Worm (Caenorhabditis elegans) whole organism, L2 larva: ENCODE data around the gene ida-1.

Experiments used
- F13H6.1 ChIP-seq: sonication (generic microtip); optimal IDR thresholded peaks from 2 replicates; lab custom pipeline; 2016; ENCODE audit warnings: missing genetic modification characterization, missing compliant biosample characterization
- R02D3.7 ChIP-seq: fragments of 150-350 bp; optimal IDR thresholded peaks from 2 replicates; lab custom pipeline; 2014; ENCODE audit warnings: missing biosample characterization, missing genetic modification characterization
- Y55F3AM.14 ChIP-seq: fragments of 200-800 bp; sonication (Bioruptor generic); optimal IDR thresholded peaks from 2 replicates; lab custom pipeline; 2018; ENCODE audit warnings: mild to moderate bottlenecking, missing genetic modification characterization, missing compliant biosample characterization
- ZK546.5 ChIP-seq: sonication (generic microtip); optimal IDR thresholded peaks from 2 replicates; lab custom pipeline; 2017; ENCODE audit warnings: missing biosample characterization, missing genetic modification characterization
- alr-1 ChIP-seq: fragments of 150-350 bp; optimal IDR thresholded peaks from 2 replicates; lab custom pipeline; 2014; ENCODE audit warnings: missing biosample characterization, missing genetic modification characterization
- aly-2 ChIP-seq: fragments of 150-350 bp; optimal IDR thresholded peaks from 2 replicates; lab custom pipeline; 2014; ENCODE audit warnings: missing biosample characterization, missing genetic modification characterization
- ama-1 ChIP-seq: fragments of 150-350 bp; optimal IDR thresholded peaks from 2 replicates; lab custom pipeline; 2018; ENCODE audit warnings: inconsistent platforms
- ceh-16 ChIP-seq: fragments of 150-350 bp; optimal IDR thresholded peaks from 2 replicates; lab custom pipeline; 2014; ENCODE audit warnings: missing biosample characterization, missing genetic modification characterization
- crh-2 ChIP-seq: sonication (generic microtip); optimal IDR thresholded peaks from 2 replicates; lab custom pipeline; 2017; ENCODE audit warnings: missing biosample characterization, missing genetic modification characterization
- egl-27 ChIP-seq: sonication (generic microtip); optimal IDR thresholded peaks from 3 replicates; lab custom pipeline; 2017; ENCODE audit warnings: missing biosample characterization, missing genetic modification reagents, missing genetic modification characterization
- elt-1 ChIP-seq: fragments of 150-350 bp; optimal IDR thresholded peaks from 2 replicates; lab custom pipeline; 2014; ENCODE audit warnings: missing biosample characterization, missing genetic modification characterization
- elt-3 ChIP-seq: sonication (generic microtip); optimal IDR thresholded peaks from 2 replicates; lab custom pipeline; 2017; ENCODE audit warnings: missing biosample characterization, missing genetic modification characterization
- fos-1 ChIP-seq: fragments of 150-350 bp; optimal IDR thresholded peaks from 2 replicates; lab custom pipeline; 2014; ENCODE audit warnings: missing biosample characterization, missing genetic modification characterization
- gmeb-1 ChIP-seq: fragments of 150-350 bp; optimal IDR thresholded peaks from 2 replicates; lab custom pipeline; 2014; ENCODE audit warnings: missing biosample characterization, missing genetic modification characterization
- lin-13 ChIP-seq: fragments of 150-350 bp; optimal IDR thresholded peaks from 2 replicates; lab custom pipeline; 2014; ENCODE audit warnings: missing biosample characterization, missing genetic modification reagents, missing genetic modification characterization
- lin-39 ChIP-seq: fragments of 150-350 bp; optimal IDR thresholded peaks from 2 replicates; lab custom pipeline; 2014; ENCODE audit warnings: missing biosample characterization, missing genetic modification reagents, missing genetic modification characterization
- lsy-2 ChIP-seq, 2 experiments: fragments of 150-350 bp in 1 of 2; sonication (generic microtip) in 1 of 2; optimal IDR thresholded peaks; 2 replicates each; lab custom pipeline; 2014 to 2017; ENCODE audit warnings: missing biosample characterization in 2 of 2, missing genetic modification characterization in 2 of 2
- mab-5 ChIP-seq: fragments of 150-350 bp; optimal IDR thresholded peaks from 2 replicates; lab custom pipeline; 2014; ENCODE audit warnings: missing biosample characterization, missing genetic modification characterization
- mbf-1 ChIP-seq: sonication (generic microtip); optimal IDR thresholded peaks from 2 replicates; lab custom pipeline; 2017; ENCODE audit warnings: missing biosample characterization, missing genetic modification characterization
- mdl-1 ChIP-seq, 2 experiments: fragments of 150-350 bp in 1 of 2; sonication (generic microtip) in 1 of 2; optimal IDR thresholded peaks; 2 replicates each; lab custom pipeline; 2017; ENCODE audit warnings: missing biosample characterization in 2 of 2, missing genetic modification characterization in 2 of 2
- nhr-10 ChIP-seq: sonication (generic microtip); optimal IDR thresholded peaks from 2 replicates; lab custom pipeline; 2017; ENCODE audit warnings: missing biosample characterization, missing genetic modification characterization
- nhr-11 ChIP-seq: fragments of 150-350 bp; optimal IDR thresholded peaks from 2 replicates; lab custom pipeline; 2014; ENCODE audit warnings: missing biosample characterization, missing genetic modification characterization
- nhr-129 ChIP-seq: fragments of 150-350 bp; optimal IDR thresholded peaks from 2 replicates; lab custom pipeline; 2014; ENCODE audit warnings: missing biosample characterization, missing genetic modification characterization
- nhr-21 ChIP-seq: fragments of 150-350 bp; optimal IDR thresholded peaks from 2 replicates; lab custom pipeline; 2014; ENCODE audit warnings: missing biosample characterization, missing genetic modification characterization
- nhr-23 ChIP-seq: fragments of 150-350 bp; optimal IDR thresholded peaks from 2 replicates; lab custom pipeline; 2014; ENCODE audit warnings: missing biosample characterization, missing genetic modification reagents, missing genetic modification characterization
- nhr-237 ChIP-seq: fragments of 150-350 bp; optimal IDR thresholded peaks from 2 replicates; lab custom pipeline; 2014; ENCODE audit warnings: missing biosample characterization, missing genetic modification characterization
- nhr-77 ChIP-seq: fragments of 150-350 bp; optimal IDR thresholded peaks from 2 replicates; lab custom pipeline; 2014; ENCODE audit warnings: missing biosample characterization, missing genetic modification characterization
- peb-1 ChIP-seq: fragments of 150-350 bp; optimal IDR thresholded peaks from 2 replicates; lab custom pipeline; 2014; ENCODE audit warnings: missing biosample characterization, missing genetic modification characterization
- sem-4 ChIP-seq: fragments of 150-350 bp; optimal IDR thresholded peaks from 2 replicates; lab custom pipeline; 2014; ENCODE audit warnings: missing biosample characterization, missing genetic modification reagents, missing genetic modification characterization
- skn-1 ChIP-seq: sonication (generic microtip); optimal IDR thresholded peaks from 2 replicates; lab custom pipeline; 2017; ENCODE audit warnings: missing biosample characterization, missing genetic modification characterization
- sma-3 ChIP-seq: sonication (generic microtip); optimal IDR thresholded peaks from 2 replicates; lab custom pipeline; 2016; ENCODE audit warnings: missing genetic modification reagents, missing genetic modification characterization, missing compliant biosample characterization
- sma-9 ChIP-seq, 2 experiments: fragments of 150-350 bp in 1 of 2; sonication (generic microtip) in 1 of 2; optimal IDR thresholded peaks; 2 replicates each; lab custom pipeline; 2014 to 2016; ENCODE audit warnings: missing genetic modification characterization in 2 of 2, mild to moderate bottlenecking in 1 of 2, missing biosample characterization in 1 of 2, missing compliant biosample characterization in 1 of 2, missing genetic modification reagents in 1 of 2, moderate library complexity in 1 of 2
- snpc-4 ChIP-seq: fragments of 150-350 bp; optimal IDR thresholded peaks from 2 replicates; lab custom pipeline; 2014; ENCODE audit warnings: missing biosample characterization, missing genetic modification characterization
- unc-39 ChIP-seq: fragments of 150-350 bp; optimal IDR thresholded peaks from 2 replicates; lab custom pipeline; 2014; ENCODE audit warnings: missing biosample characterization, missing genetic modification characterization
- unc-55 ChIP-seq: fragments of 150-350 bp; sonication (generic microtip); optimal IDR thresholded peaks from 3 replicates; lab custom pipeline; 2014; ENCODE audit warnings: missing biosample characterization, missing genetic modification reagents, missing genetic modification characterization
- unc-62 ChIP-seq: fragments of 150-350 bp; optimal IDR thresholded peaks from 2 replicates; lab custom pipeline; 2014; ENCODE audit warnings: missing biosample characterization, missing genetic modification reagents, missing genetic modification characterization
- zag-1 ChIP-seq: fragments of 150-350 bp; optimal IDR thresholded peaks from 2 replicates; lab custom pipeline; 2014; ENCODE audit warnings: missing biosample characterization, missing genetic modification characterization
- ztf-1 ChIP-seq: fragments of 200-800 bp; sonication (Bioruptor generic); conservative IDR thresholded peaks from 2 replicates; pipeline ENCODE4 v1.3.6; 2022; ENCODE audit warnings: missing genetic modification characterization, missing compliant biosample characterization
- ztf-11 ChIP-seq: sonication (generic microtip); optimal IDR thresholded peaks from 2 replicates; lab custom pipeline; 2017; ENCODE audit warnings: missing biosample characterization, missing genetic modification characterization
- ztf-4 ChIP-seq: fragments of 150-350 bp; optimal IDR thresholded peaks from 2 replicates; lab custom pipeline; 2014; ENCODE audit warnings: missing biosample characterization, missing genetic modification characterization

ida-1 gene

DNA sequence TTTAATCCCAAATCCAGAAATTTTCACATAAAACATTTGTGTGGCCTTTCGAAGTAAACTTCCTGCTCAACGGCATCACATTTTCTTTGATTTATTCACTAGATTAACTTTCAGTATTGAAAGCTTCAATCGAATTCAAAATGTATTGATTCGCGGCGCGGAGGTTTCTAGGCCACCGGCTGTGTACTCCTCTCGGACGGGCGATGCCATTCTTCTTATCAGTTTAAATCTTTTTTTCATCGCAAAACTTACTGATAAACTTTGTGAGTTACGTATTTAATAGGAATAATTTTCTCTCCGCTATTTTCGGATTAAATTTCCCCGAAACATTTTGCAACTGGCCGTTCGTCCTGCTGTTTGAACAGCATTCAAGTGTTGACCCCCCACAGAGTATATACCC lies 33.5 kb upstream of the ida-1 start (continued):
- TF ChIP-seq elt-1 (tag; lab: Kevin White, UChicago) (no peak), peb-1 (no peak), nhr-10 (tag; lab: Kevin White, UChicago) (no peak), nhr-77 (tag; lab: Kevin White, UChicago) (no peak), ztf-11 (tag; lab: Kevin White, UChicago) (no peak), nhr-129 (peak; percentile 15), mdl-1 (tag; optimal IDR thresholded peaks at IDR 0.05; lab: Kevin White, UChicago) (no peak), sma-9 (GFP tag; optimal IDR thresholded peaks at IDR 0.05; lab: Kevin White, UChicago) (peak; percentile 93), sma-9 (tag; optimal IDR thresholded peaks at IDR 0.05; lab: Kevin White, UChicago) (no peak), ZK546.5 (tag; lab: Kevin White, UChicago) (no peak), lin-39 (tag; lab: Kevin White, UChicago) (no peak), F13H6.1 (tag; lab: Kevin White, UChicago) (peak; percentile 71), sma-3 (GFP tag; lab: Kevin White, UChicago) (peak; percentile 84), nhr-11 (tag; lab: Kevin White, UChicago) (no peak), nhr-21 (tag; lab: Kevin White, UChicago) (peak; percentile 31), skn-1 (tag; lab: Kevin White, UChicago) (peak; percentile 18), ztf-4 (tag; lab: Kevin White, UChicago) (peak; percentile 59), alr-1 (tag; lab: Kevin White, UChicago) (no peak), zag-1 (tag; lab: Kevin White, UChicago) (no peak), egl-27 (tag; lab: Kevin White, UChicago) (no peak), mab-5 (no peak), ama-1 (no peak), lin-13 (GFP tag; lab: Kevin White, UChicago) (peak; percentile 52), sem-4 (tag; lab: Kevin White, UChicago) (peak; percentile 74), lsy-2 (tag; optimal IDR thresholded peaks at IDR 0.05; lab: Kevin White, UChicago) (peak; percentile 34 to 80), unc-62 (GFP tag; lab: Kevin White, UChicago) (no peak), ceh-16 (no peak), nhr-237 (tag; lab: Kevin White, UChicago) (no peak)

DNA sequence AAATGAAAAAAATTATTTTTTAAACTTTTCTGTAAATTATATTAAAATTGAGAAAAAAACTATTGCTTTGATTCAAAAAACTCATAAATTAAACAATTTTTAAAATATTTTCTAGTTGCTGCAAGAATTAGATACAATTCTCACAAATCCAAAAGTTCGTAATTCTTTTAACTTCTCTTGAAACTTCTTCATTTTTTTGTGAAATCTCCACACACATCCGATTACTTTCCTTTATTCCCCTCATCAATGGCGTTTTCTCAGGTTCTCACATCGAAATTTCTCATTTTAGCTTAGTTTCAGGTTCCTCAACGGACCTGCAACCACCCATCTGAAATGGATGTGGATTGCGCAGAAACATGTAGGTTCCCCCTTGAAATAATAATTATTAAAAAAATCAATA lies 32.8 kb upstream of the ida-1 start, which contains the start of gene wrm-1:
Gene wrm-1, plus strand, starts transcription at position 301 of the 400 bp plus-strand sequence.
- TF ChIP-seq nhr-10 (tag; lab: Kevin White, UChicago), result no peak
- TF ChIP-seq elt-3 (tag; lab: Kevin White, UChicago), result no peak
- no peak for TF ChIP-seq crh-2 (tag; lab: Kevin White, UChicago)
- no peak for TF ChIP-seq gmeb-1 (tag; lab: Kevin White, UChicago)
- TF ChIP-seq nhr-129, result no peak
- no peak for TF ChIP-seq R02D3.7 (tag; lab: Kevin White, UChicago)
- no peak for TF ChIP-seq lsy-2 (tag; optimal IDR thresholded peaks at IDR 0.05; lab: Kevin White, UChicago)
- TF ChIP-seq mbf-1 (tag; lab: Kevin White, UChicago), result no peak
- no peak for TF ChIP-seq nhr-21 (tag; lab: Kevin White, UChicago)
- TF ChIP-seq aly-2 (tag; lab: Kevin White, UChicago), result no peak
- no peak for TF ChIP-seq ceh-16
- no peak for TF ChIP-seq peb-1
- TF ChIP-seq, all 48 proteins: peak for 0

DNA sequence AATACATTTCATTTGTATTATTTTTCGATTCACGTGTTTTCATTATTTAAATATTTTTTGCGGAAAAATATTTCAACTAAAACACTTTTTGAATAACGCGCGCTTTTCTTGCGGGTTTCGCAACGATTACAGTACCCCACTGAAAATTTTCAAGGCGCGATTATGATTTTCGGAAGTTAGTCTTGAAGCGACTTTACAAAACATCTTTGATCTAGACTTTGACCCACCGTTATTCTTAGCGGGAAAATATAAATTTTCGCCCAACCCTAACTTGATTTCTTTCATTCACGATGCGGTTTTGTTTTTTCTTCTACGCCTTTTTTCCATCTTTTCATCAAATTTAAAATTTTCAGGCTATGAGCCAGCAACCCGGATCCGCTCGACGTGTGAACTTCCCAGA lies 27.5 kb upstream of the ida-1 start, which contains the start of gene egg-1:
Gene egg-1, plus strand, starts transcription at position 354 of the 400 bp plus-strand sequence.
- TF ChIP-seq gmeb-1 (tag; lab: Kevin White, UChicago) (no peak), nhr-77 (tag; lab: Kevin White, UChicago) (no peak), nhr-23 (tag; lab: Kevin White, UChicago) (no peak), fos-1 (no peak), unc-39 (tag; lab: Kevin White, UChicago) (no peak), Y55F3AM.14 (GFP tag; lab: Kevin White, UChicago) (no peak), unc-55 (GFP tag; lab: Kevin White, UChicago) (no peak), ceh-16 (no peak), sma-3 (GFP tag; lab: Kevin White, UChicago) (no peak), ztf-1 (GFP tag; lab: Robert Waterston, UW) (no peak), snpc-4 (tag; lab: Kevin White, UChicago) (no peak), lin-39 (tag; lab: Kevin White, UChicago) (no peak), zag-1 (tag; lab: Kevin White, UChicago) (no peak), ztf-4 (tag; lab: Kevin White, UChicago) (no peak), elt-1 (tag; lab: Kevin White, UChicago) (no peak)
